Worm (Caenorhabditis elegans): ENCODE results near the gene pmk-2.

The pmk-2 gene

ce11 chrIV:8169674-8170073, 26.4 kb downstream of the pmk-2 start, which contains the start of gene C07G1.15:
Gene C07G1.15 (plus strand): TSS chrIV:8169974.
- TF ChIP-seq madf-5 (GFP tag; IDR thresholded peaks at IDR 0.05) (no peak), nhr-237 (tag; optimal IDR thresholded peaks at IDR 0.05) (no peak), nhr-111 (GFP tag; optimal IDR thresholded peaks at IDR 0.05) (no peak), egl-43 (GFP tag; IDR thresholded peaks at IDR 0.05) (no peak), tra-1 (GFP tag; IDR thresholded peaks at IDR 0.05) (no peak), D1046.2 (GFP tag; IDR thresholded peaks at IDR 0.05) (no peak), lim-7 (GFP tag; IDR thresholded peaks at IDR 0.05) (no peak), hlh-11 (tag; optimal IDR thresholded peaks at IDR 0.05) (no peak), attf-4 (tag; optimal IDR thresholded peaks at IDR 0.05) (no peak), tag-97 (GFP tag; IDR thresholded peaks at IDR 0.05) (no peak), nhr-102 (tag; optimal IDR thresholded peaks at IDR 0.05) (no peak), ceh-28 (tag; optimal IDR thresholded peaks at IDR 0.05) (no peak), ceh-20 (GFP tag; IDR thresholded peaks at IDR 0.05) (no peak), aly-2 (tag; optimal IDR thresholded peaks at IDR 0.05) (no peak), pha-4 (GFP tag; IDR thresholded peaks at IDR 0.05) (no peak), pha-4 (tag; optimal IDR thresholded peaks at IDR 0.05) (no peak), mes-2 (tag; optimal IDR thresholded peaks at IDR 0.05; ENCODE audit: poor library complexity, severe bottlenecking) (no peak), T20F7.1 (GFP tag; optimal IDR thresholded peaks at IDR 0.05) (no peak), nhr-48 (tag; optimal IDR thresholded peaks at IDR 0.05) (no peak), nhr-76 (tag; optimal IDR thresholded peaks at IDR 0.05) (no peak)

- TF ChIP-seq mxl-2 (GFP tag; conservative IDR thresholded peaks at IDR 0.05) = no peak
- no peak for TF ChIP-seq saeg-2 (GFP tag; IDR thresholded peaks at IDR 0.05)
- TF ChIP-seq ces-1 (GFP tag; optimal IDR thresholded peaks at IDR 0.05) = no peak
- TF ChIP-seq mdl-1 (tag; optimal IDR thresholded peaks at IDR 0.05) = peak in 1 of 2 experiments; percentile 48
- no peak for TF ChIP-seq lin-13 (GFP tag; optimal IDR thresholded peaks at IDR 0.05)
- no peak for TF ChIP-seq fos-1 (tag; optimal IDR thresholded peaks at IDR 0.05)
- no peak for TF ChIP-seq ztf-11 (tag; optimal IDR thresholded peaks at IDR 0.05)
- TF ChIP-seq aha-1 (tag) = no peak
- no peak for TF ChIP-seq nhr-111 (GFP tag; optimal IDR thresholded peaks at IDR 0.05)
- no peak for TF ChIP-seq daf-12 (tag; optimal IDR thresholded peaks at IDR 0.05)
- no peak for TF ChIP-seq jun-1 (tag; optimal IDR thresholded peaks at IDR 0.05)
- no peak for TF ChIP-seq duxl-1 (tag; optimal IDR thresholded peaks at IDR 0.05; ENCODE audit: poor library complexity)
- TF ChIP-seq Y105C5A.15 (GFP tag; IDR thresholded peaks at IDR 0.05) = no peak
- TF ChIP-seq cey-2 (tag; optimal IDR thresholded peaks at IDR 0.05; ENCODE audit: borderline replicate concordance, insufficient read depth) = no peak
- TF ChIP-seq ztf-7 (tag; optimal IDR thresholded peaks at IDR 0.05) = no peak
- peak; percentile 32 for TF ChIP-seq dve-1 (tag; optimal IDR thresholded peaks at IDR 0.05; ENCODE audit: insufficient read depth)
- TF ChIP-seq lim-7 (GFP tag; IDR thresholded peaks at IDR 0.05) = no peak
- no peak for TF ChIP-seq Y75B8A.6 (GFP tag; IDR thresholded peaks at IDR 0.05)
- TF ChIP-seq mep-1 (tag; optimal IDR thresholded peaks at IDR 0.05) = no peak
- TF ChIP-seq ZK546.5 (tag; optimal IDR thresholded peaks at IDR 0.05) = no peak
- TF ChIP-seq mes-2 (tag; optimal IDR thresholded peaks at IDR 0.05; ENCODE audit: poor library complexity, severe bottlenecking) = no peak
- no peak for TF ChIP-seq ZK337.2 (GFP tag; IDR thresholded peaks at IDR 0.05)
- TF ChIP-seq dmd-6 (GFP tag; IDR thresholded peaks at IDR 0.05) = no peak
- TF ChIP-seq lin-15B (tag; optimal IDR thresholded peaks at IDR 0.05) = no peak
- TF ChIP-seq madf-9 (GFP tag; conservative IDR thresholded peaks at IDR 0.05) = no peak
- TF ChIP-seq pqm-1 (tag; optimal IDR thresholded peaks at IDR 0.05) = no peak
- no peak for TF ChIP-seq vab-7 (GFP tag; IDR thresholded peaks at IDR 0.05)
- no peak for TF ChIP-seq egl-27 (tag; optimal IDR thresholded peaks at IDR 0.05)
- peak; percentile 38 for TF ChIP-seq hlh-11 (tag; optimal IDR thresholded peaks at IDR 0.05)
- TF ChIP-seq attf-4 (tag; optimal IDR thresholded peaks at IDR 0.05) = no peak
- no peak for TF ChIP-seq sdz-12 (GFP tag; optimal IDR thresholded peaks at IDR 0.05)
- no peak for TF ChIP-seq spr-3 (GFP tag; optimal IDR thresholded peaks at IDR 0.05)
- TF ChIP-seq lin-39 (tag; optimal IDR thresholded peaks at IDR 0.05) = no peak
- TF ChIP-seq arid-1 (GFP tag; conservative IDR thresholded peaks at IDR 0.05) = no peak
- peak; percentile 5 for TF ChIP-seq nhr-25 (tag; optimal IDR thresholded peaks at IDR 0.05; ENCODE audit: borderline replicate concordance, insufficient read depth)
- TF ChIP-seq F10B5.3 (tag; optimal IDR thresholded peaks at IDR 0.05) = no peak
These were observed 27.0 kb downstream of the pmk-2 start for ce11 chrIV:8170264-8170663.

Measured in whole organism, L4 larva.